Fruit fly (Drosophila melanogaster): ENCODE measurements around the gene nis.

DNA sequence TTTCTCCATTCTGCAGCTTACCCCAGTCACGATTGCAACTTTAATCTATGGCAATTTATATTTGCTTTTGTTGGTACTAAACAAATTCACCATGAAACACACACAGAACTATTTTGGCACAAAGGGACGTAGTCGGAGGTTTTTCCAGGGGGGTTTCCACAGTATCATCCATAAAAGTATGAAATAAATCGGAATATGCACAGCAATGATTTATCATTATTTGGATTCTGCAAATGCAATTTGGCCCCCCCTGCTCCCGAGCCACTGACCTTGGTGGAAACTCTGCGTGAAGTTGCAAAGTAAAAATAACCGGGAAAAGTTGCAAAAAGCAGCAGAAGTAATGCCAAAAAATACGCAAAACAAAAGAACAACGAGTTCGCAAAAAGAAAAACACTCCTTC is 29.0 kb downstream of the nis start:
- TF ChIP-seq psq (optimal IDR thresholded peaks at IDR 0.05) (no peak), CG8478 (optimal IDR thresholded peaks at IDR 0.05) (no peak)

Measured in whole organism.